Worm (Caenorhabditis elegans) whole organism, mixed stage, embryonic: ENCODE data around the gene F33C8.4.

Experiments used
- ces-1 ChIP-seq: fragments of 150-350 bp; optimal IDR thresholded peaks from 2 replicates; lab custom pipeline; 2014; ENCODE audit warnings: missing biosample characterization, missing genetic modification reagents, missing genetic modification characterization
- elt-3 ChIP-seq: fragments of 150-350 bp; optimal IDR thresholded peaks from 2 replicates; lab custom pipeline; 2014; ENCODE audit warnings: missing biosample characterization, missing genetic modification characterization
- hlh-1 ChIP-seq: fragments of 150-350 bp; optimal IDR thresholded peaks from 2 replicates; lab custom pipeline; 2014; ENCODE audit warnings: missing biosample characterization, missing genetic modification reagents, missing genetic modification characterization
- lin-13 ChIP-seq: fragments of 150-350 bp; optimal IDR thresholded peaks from 2 replicates; lab custom pipeline; 2014; ENCODE audit warnings: missing biosample characterization, missing genetic modification characterization
- mab-5 ChIP-seq: fragments of 150-350 bp; optimal IDR thresholded peaks from 2 replicates; lab custom pipeline; 2014; ENCODE audit warnings: missing biosample characterization, missing genetic modification characterization
- nhr-76 ChIP-seq: sonication (generic microtip); optimal IDR thresholded peaks from 2 replicates; lab custom pipeline; 2017; ENCODE audit warnings: missing biosample characterization, missing genetic modification characterization
- snpc-4 ChIP-seq: fragments of 150-350 bp; optimal IDR thresholded peaks from 2 replicates; lab custom pipeline; 2014; ENCODE audit warnings: missing biosample characterization, missing genetic modification characterization
- unc-62 ChIP-seq: fragments of 150-350 bp; optimal IDR thresholded peaks from 2 replicates; lab custom pipeline; 2014; ENCODE audit warnings: missing biosample characterization, missing genetic modification reagents, missing genetic modification characterization

DNA sequence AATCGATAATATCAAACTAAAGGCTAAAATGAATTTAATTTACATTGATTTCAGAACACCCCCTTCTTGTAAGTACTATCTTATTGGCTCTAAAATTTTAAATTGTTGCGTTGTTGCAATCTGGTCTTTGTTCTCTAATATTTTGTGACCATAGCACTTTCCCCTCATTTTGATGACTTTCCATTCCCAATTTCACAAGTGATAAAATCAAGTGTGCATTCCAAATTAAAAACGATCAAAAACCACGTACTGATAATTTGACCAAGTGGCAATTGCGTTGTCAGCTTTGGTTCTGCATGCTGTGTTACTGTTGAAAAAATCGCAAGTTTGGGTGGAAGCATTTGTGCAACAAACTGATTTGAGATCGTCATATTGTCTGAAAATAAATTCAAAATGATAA, 38.3 kb downstream of the F33C8.4 start:
- TF ChIP-seq nhr-76 (no peak), hlh-1 (no peak), elt-3 (tag; lab: Kevin White, UChicago) (no peak), mab-5 (tag; lab: Kevin White, UChicago) (no peak), lin-13 (tag; lab: Kevin White, UChicago) (no peak), snpc-4 (tag; lab: Kevin White, UChicago) (no peak), unc-62 (no peak), ces-1 (GFP tag; lab: Kevin White, UChicago) (no peak)
